Fruit fly (Drosophila melanogaster): ENCODE results near the gene CG3156.

- TF ChIP-seq cnc (optimal IDR thresholded peaks at IDR 0.05) (no peak), toe (GFP tag; optimal IDR thresholded peaks at IDR 0.05) (no peak), tj (GFP tag; optimal IDR thresholded peaks at IDR 0.05) (no peak), CG7101 (tag; optimal IDR thresholded peaks at IDR 0.05) (peak; percentile 43), cic (GFP tag; optimal IDR thresholded peaks at IDR 0.05) (no peak), Crg-1 (GFP tag; optimal IDR thresholded peaks at IDR 0.05) (no peak), Hr96 (GFP tag; optimal IDR thresholded peaks at IDR 0.05) (no peak), CG33017 (tag; optimal IDR thresholded peaks at IDR 0.05) (no peak), CG7045 (GFP tag; optimal IDR thresholded peaks at IDR 0.05) (no peak), Clk (GFP tag; optimal IDR thresholded peaks at IDR 0.05) (no peak), CG5204 (GFP tag; optimal IDR thresholded peaks at IDR 0.05) (no peak), kay (GFP tag; ENCODE audit: borderline replicate concordance) (no peak)
These were observed 10.8 kb downstream of the CG3156 start for dm6 chrX:498434-498833.

All from whole organism, adult.